Fruit fly (Drosophila melanogaster) Kc167 (cell line): ENCODE results near the gene sgg.

Experiments used
- Sin3A ChIP-seq: fragments of >200 bp; optimal IDR thresholded peaks from 2 replicates; lab custom pipeline; 2018; ENCODE audit warnings: missing external identifiers
- h ChIP-seq: fragments of >200 bp; optimal IDR thresholded peaks from 3 replicates; lab custom pipeline; 2018; ENCODE audit warnings: missing external identifiers
- insv ChIP-seq: fragments of >200 bp; optimal IDR thresholded peaks from 3 replicates; lab custom pipeline; 2018; ENCODE audit warnings: missing external identifiers
- psq ChIP-seq: fragments of >200 bp; optimal IDR thresholded peaks from 2 replicates; lab custom pipeline; 2017; ENCODE audit warnings: missing external identifiers

dm6 chrX:2682832-2683231 is 49.1 kb downstream of the sgg start, which contains the start of gene CG2652:
- no peak for TF ChIP-seq Sin3A (lab: Kevin White, UChicago)
- TF ChIP-seq h (lab: Kevin White, UChicago): no peak
- no peak for TF ChIP-seq psq (lab: Kevin White, UChicago)
- TF ChIP-seq insv: no peak
